Worm (Caenorhabditis elegans) whole organism, young adult: Measurements from ENCODE around the gene W04G3.12.

Experiments used
- B0019.2 ChIP-seq: fragments of 200-800 bp; sonication (Bioruptor generic); conservative IDR thresholded peaks from 2 replicates; pipeline ENCODE4 v1.3.6; 2022; ENCODE audit warnings: missing genetic modification reagents, missing genetic modification characterization, missing compliant biosample characterization
- B0336.3 ChIP-seq: fragments of 200-800 bp; sonication (Bioruptor generic); IDR thresholded peaks from 2 replicates; pipeline ENCODE4 v1.3.6; 2022; ENCODE audit warnings: missing genetic modification characterization, missing compliant biosample characterization
- F22D6.2 ChIP-seq: sonication (generic microtip); optimal IDR thresholded peaks from 2 replicates; lab custom pipeline; 2016; ENCODE audit warnings: mild to moderate bottlenecking, missing genetic modification characterization, missing compliant biosample characterization
- F33H1.4 ChIP-seq: fragments of 200-800 bp; sonication (Bioruptor generic); IDR thresholded peaks from 2 replicates; pipeline ENCODE4 v1.3.6; 2022; ENCODE audit warnings: missing genetic modification reagents, missing genetic modification characterization, missing compliant biosample characterization
- F49E8.2 ChIP-seq: sonication (generic microtip); optimal IDR thresholded peaks from 3 replicates; lab custom pipeline; 2017; ENCODE audit warnings: missing genetic modification characterization, mild to moderate bottlenecking, missing compliant biosample characterization, antibody characterized with exemption, moderate library complexity; ENCODE audit not compliant: insufficient read depth
- K11D2.4 ChIP-seq: fragments of 200-800 bp; sonication (Bioruptor generic); IDR thresholded peaks from 2 replicates; pipeline ENCODE4 v1.3.6; 2022; ENCODE audit warnings: missing genetic modification reagents, missing genetic modification characterization, missing compliant biosample characterization
- Y53F4B.3 ChIP-seq: fragments of 200-800 bp; sonication (Bioruptor generic); IDR thresholded peaks from 2 replicates; pipeline ENCODE4 v1.3.6; 2022; ENCODE audit warnings: missing genetic modification reagents, missing genetic modification characterization, missing compliant biosample characterization
- Y95B8A.8 ChIP-seq: fragments of 200-800 bp; sonication (Bioruptor generic); IDR thresholded peaks from 2 replicates; pipeline ENCODE4 v1.3.6; 2022; ENCODE audit warnings: missing genetic modification reagents, missing genetic modification characterization, missing compliant biosample characterization
- aptf-3 ChIP-seq: fragments of 200-800 bp; sonication (Bioruptor generic); IDR thresholded peaks from 2 replicates; pipeline ENCODE4 v1.3.6; 2022; ENCODE audit warnings: missing genetic modification characterization, missing compliant biosample characterization
- bed-1 ChIP-seq: fragments of 200-800 bp; sonication (Bioruptor generic); IDR thresholded peaks from 2 replicates; pipeline ENCODE4 v1.3.6; 2022; ENCODE audit warnings: missing genetic modification reagents, missing genetic modification characterization, missing compliant biosample characterization
- cebp-1 ChIP-seq, 2 experiments: fragments of 200-800 bp in 1 of 2; sonication (Bioruptor generic) in 1 of 2; sonication (generic microtip) in 1 of 2; IDR thresholded peaks in 1 of 2; optimal IDR thresholded peaks in 1 of 2; 2 replicates each; pipeline versions ENCODE4 v1.3.6 to Lab custom; 2017 to 2022; ENCODE audit warnings: missing compliant biosample characterization in 2 of 2, missing genetic modification characterization in 2 of 2, mild to moderate bottlenecking in 1 of 2, missing genetic modification reagents in 1 of 2, moderate library complexity in 1 of 2
- ceh-100 ChIP-seq: fragments of 200-800 bp; sonication (Bioruptor generic); IDR thresholded peaks from 2 replicates; pipeline ENCODE4 v1.3.6; 2022; ENCODE audit warnings: missing genetic modification reagents, missing genetic modification characterization, missing compliant biosample characterization
- dox-1 ChIP-seq: fragments of 200-800 bp; sonication (Bioruptor generic); IDR thresholded peaks from 2 replicates; pipeline ENCODE4 v1.3.6; 2022; ENCODE audit warnings: missing genetic modification reagents, missing genetic modification characterization, missing compliant biosample characterization
- dpl-1 ChIP-seq: fragments of 150-350 bp; optimal IDR thresholded peaks from 2 replicates; lab custom pipeline; 2014; ENCODE audit warnings: missing biosample characterization, missing genetic modification reagents, missing genetic modification characterization
- hlh-12 ChIP-seq: sonication (generic microtip); optimal IDR thresholded peaks from 2 replicates; lab custom pipeline; 2016; ENCODE audit warnings: missing genetic modification characterization, missing compliant biosample characterization
- hmg-1.2 ChIP-seq: fragments of 200-800 bp; sonication (Bioruptor generic); IDR thresholded peaks from 2 replicates; pipeline ENCODE4 v1.3.6; 2022; ENCODE audit warnings: missing genetic modification reagents, missing genetic modification characterization, missing compliant biosample characterization
- lag-1 ChIP-seq: fragments of 200-800 bp; sonication (Bioruptor generic); IDR thresholded peaks from 2 replicates; pipeline ENCODE4 v1.3.6; 2022; ENCODE audit warnings: missing genetic modification reagents, missing genetic modification characterization, missing compliant biosample characterization
- let-526 ChIP-seq: fragments of 200-800 bp; sonication (Bioruptor generic); IDR thresholded peaks from 2 replicates; pipeline ENCODE4 v1.3.6; 2022; ENCODE audit warnings: missing genetic modification reagents, missing genetic modification characterization, missing compliant biosample characterization
- let-607 ChIP-seq, 2 experiments: fragments of 200-800 bp in 1 of 2; sonication (Bioruptor generic) in 1 of 2; sonication (generic microtip) in 1 of 2; optimal IDR thresholded peaks; 2 replicates each; lab custom pipeline; 2016 to 2018; ENCODE audit warnings: mild to moderate bottlenecking in 2 of 2, missing compliant biosample characterization in 2 of 2, missing genetic modification characterization in 2 of 2, moderate library complexity in 2 of 2, missing genotype in 1 of 2
- lin-35 ChIP-seq, 3 experiments: fragments of 150-350 bp in 2 of 3; sonication (generic microtip) in 1 of 3; optimal IDR thresholded peaks; 2 replicates each; lab custom pipeline; 2014 to 2018; ENCODE audit warnings: missing biosample characterization in 3 of 3, missing genetic modification characterization in 3 of 3, missing genetic modification reagents in 3 of 3
- lin-40 ChIP-seq: sonication (generic microtip); optimal IDR thresholded peaks from 2 replicates; lab custom pipeline; 2016; ENCODE audit warnings: missing genetic modification characterization, mild to moderate bottlenecking, missing compliant biosample characterization, missing genotype, missing genetic modification reagents
- nfya-1 ChIP-seq: sonication (generic microtip); optimal IDR thresholded peaks from 2 replicates; lab custom pipeline; 2017; ENCODE audit warnings: antibody characterized with exemption, missing compliant biosample characterization, missing genetic modification characterization, borderline replicate concordance; ENCODE audit not compliant: insufficient read depth
- nfya-2 ChIP-seq: fragments of 200-800 bp; sonication (Bioruptor generic); IDR thresholded peaks from 2 replicates; pipeline ENCODE4 v1.3.6; 2022; ENCODE audit warnings: missing genetic modification reagents, missing genetic modification characterization, missing compliant biosample characterization
- nhr-80 ChIP-seq: sonication (generic microtip); optimal IDR thresholded peaks from 2 replicates; lab custom pipeline; 2016; ENCODE audit warnings: missing genetic modification characterization, missing compliant biosample characterization
- pha-4 ChIP-seq: fragments of 150-350 bp; sonication (generic microtip); optimal IDR thresholded peaks from 2 replicates; lab custom pipeline; 2014; ENCODE audit warnings: missing biosample characterization, missing genetic modification reagents, missing genetic modification characterization
- sdz-38 ChIP-seq: sonication (generic microtip); optimal IDR thresholded peaks from 2 replicates; lab custom pipeline; 2016; ENCODE audit warnings: missing genotype, missing genetic modification characterization, missing compliant biosample characterization
- sea-2 ChIP-seq: fragments of 200-800 bp; sonication (Bioruptor generic); IDR thresholded peaks from 2 replicates; pipeline ENCODE4 v1.3.6; 2022; ENCODE audit warnings: missing genetic modification characterization, missing compliant biosample characterization
- somi-1 ChIP-seq: fragments of 200-800 bp; sonication (Bioruptor generic); optimal IDR thresholded peaks from 2 replicates; lab custom pipeline; 2018; ENCODE audit warnings: mild to moderate bottlenecking, missing genetic modification characterization, missing compliant biosample characterization
- sptf-2 ChIP-seq: fragments of 200-800 bp; sonication (Bioruptor generic); optimal IDR thresholded peaks from 2 replicates; lab custom pipeline; 2018; ENCODE audit warnings: mild to moderate bottlenecking, missing genetic modification characterization, missing compliant biosample characterization
- unc-62 ChIP-seq: fragments of 150-350 bp; optimal IDR thresholded peaks from 2 replicates; lab custom pipeline; 2014; ENCODE audit warnings: missing biosample characterization, missing genetic modification reagents, missing genetic modification characterization
- ztf-18 ChIP-seq: sonication (generic microtip); optimal IDR thresholded peaks from 2 replicates; lab custom pipeline; 2016; ENCODE audit warnings: missing genotype, mild to moderate bottlenecking, missing genetic modification characterization, missing compliant biosample characterization
- ztf-22 ChIP-seq: fragments of 200-800 bp; sonication (Bioruptor generic); optimal IDR thresholded peaks from 2 replicates; lab custom pipeline; 2018; ENCODE audit warnings: mild to moderate bottlenecking, missing genetic modification characterization, moderate library complexity, missing compliant biosample characterization
- ztf-25 ChIP-seq: fragments of 200-800 bp; sonication (Bioruptor generic); IDR thresholded peaks from 2 replicates; pipeline ENCODE4 v1.3.6; 2022; ENCODE audit warnings: missing genetic modification reagents, missing genetic modification characterization, missing compliant biosample characterization

Gene W04G3.12

DNA sequence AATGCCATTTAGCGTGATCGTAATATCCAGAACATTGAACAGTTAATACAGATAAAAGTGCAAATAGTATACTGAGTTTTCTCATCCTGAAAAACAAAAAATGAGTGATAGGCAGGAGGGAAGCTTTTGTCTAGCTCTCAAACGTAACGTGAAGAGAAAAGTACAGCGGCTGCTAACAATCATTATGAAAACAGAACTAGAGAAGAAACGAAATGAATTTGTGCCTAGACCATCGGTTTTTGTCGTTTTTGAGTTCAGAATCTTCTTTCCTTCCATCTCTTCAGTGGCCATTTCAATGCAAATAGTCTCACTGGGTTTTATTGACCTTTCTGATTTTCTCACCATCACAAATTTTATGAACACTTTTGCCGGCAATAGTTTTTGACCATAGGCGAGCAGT is 8.6 kb upstream of the W04G3.12 start, which contains the start of gene W04G3.7:
TSS of gene W04G3.7 (minus strand) at position 101 of the 400 bp plus-strand sequence.
- TF ChIP-seq cebp-1 (GFP tag; IDR thresholded peaks at IDR 0.05; lab: Robert Waterston, UW) (no peak), cebp-1 (tag; optimal IDR thresholded peaks at IDR 0.05; lab: Kevin White, UChicago) (no peak), B0336.3 (GFP tag; lab: Robert Waterston, UW) (no peak), ceh-100 (GFP tag; lab: Robert Waterston, UW) (no peak), lag-1 (no peak), F22D6.2 (no peak), bed-1 (GFP tag; lab: Robert Waterston, UW) (no peak), let-607 (tag; optimal IDR thresholded peaks at IDR 0.05; lab: Kevin White, UChicago) (no peak), nfya-2 (no peak), dox-1 (no peak), dpl-1 (no peak), sea-2 (GFP tag; lab: Robert Waterston, UW) (no peak), F49E8.2 (tag; lab: Kevin White, UChicago) (no peak), sdz-38 (no peak), unc-62 (GFP tag; lab: Kevin White, UChicago) (no peak), ztf-22 (GFP tag; lab: Kevin White, UChicago) (no peak), K11D2.4 (GFP tag; lab: Robert Waterston, UW) (no peak), hmg-1.2 (GFP tag; lab: Robert Waterston, UW) (no peak), ztf-18 (tag; lab: Kevin White, UChicago) (no peak), nhr-80 (tag; lab: Kevin White, UChicago) (no peak), Y53F4B.3 (GFP tag; lab: Robert Waterston, UW) (no peak)

DNA sequence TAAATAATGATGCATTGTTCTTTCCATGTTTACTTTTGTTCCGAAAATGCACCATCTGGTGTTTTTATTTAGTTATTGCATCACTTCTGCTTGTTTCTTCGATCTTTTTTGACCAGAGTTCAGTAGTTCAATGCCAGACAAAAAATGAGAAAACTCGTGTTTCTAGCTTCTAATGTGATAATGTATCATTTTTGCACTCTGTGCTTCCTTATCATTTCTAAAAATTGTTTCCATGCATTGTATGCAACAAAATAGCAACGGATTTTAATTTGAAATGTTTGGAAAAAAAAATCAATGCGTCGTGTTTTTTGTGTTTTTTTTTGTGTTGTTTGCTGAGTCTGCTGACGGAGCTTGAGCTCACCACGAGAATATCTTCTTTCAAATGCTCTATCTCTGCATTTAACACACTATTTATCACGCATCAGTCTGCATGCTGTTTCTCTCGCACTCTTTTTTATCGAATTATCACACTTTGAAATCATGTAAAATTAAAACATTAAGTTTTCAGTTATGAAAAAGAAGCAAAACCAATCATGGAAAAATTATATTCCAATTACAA is 3.6 kb upstream of the W04G3.12 start, which contains the start of gene sulp-7:
TSS of gene sulp-7 (plus strand) at position 509 of the 559 bp plus-strand sequence.
- TF ChIP-seq nfya-1 = no peak
- no peak for TF ChIP-seq somi-1 (GFP tag; lab: Kevin White, UChicago)
- TF ChIP-seq B0019.2 = no peak
- peak; percentile 35 for TF ChIP-seq nhr-80 (tag; lab: Kevin White, UChicago)

DNA sequence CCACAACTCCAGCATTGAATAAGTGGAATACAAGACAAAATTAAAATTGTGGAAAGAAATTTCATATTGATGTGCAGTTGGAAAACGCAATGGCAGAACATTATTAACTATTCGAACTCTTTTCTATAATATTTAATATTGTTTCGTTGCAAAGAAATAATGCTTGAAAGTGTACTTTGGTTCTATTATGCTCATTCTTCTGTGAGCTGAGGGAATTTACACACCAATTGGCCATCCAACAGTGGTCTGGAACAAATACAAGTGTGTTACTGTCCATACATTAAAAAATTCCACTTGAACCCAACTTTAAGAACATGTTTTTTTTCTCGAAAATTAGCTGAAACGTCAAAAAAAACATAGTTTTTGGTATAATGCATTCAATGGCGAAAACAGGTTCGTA is 3.1 kb upstream of the W04G3.12 start, which contains the start of gene W04G3.13:
TSS of gene W04G3.13 (minus strand) at position 101 of the 400 bp plus-strand sequence.
- no peak for TF ChIP-seq lin-40
- TF ChIP-seq F49E8.2 (tag; lab: Kevin White, UChicago) = no peak
- TF ChIP-seq sptf-2 = no peak
- no peak for TF ChIP-seq dox-1
- TF ChIP-seq cebp-1 (GFP tag; IDR thresholded peaks at IDR 0.05; lab: Robert Waterston, UW) = no peak
- TF ChIP-seq cebp-1 (tag; optimal IDR thresholded peaks at IDR 0.05; lab: Kevin White, UChicago) = no peak
- no peak for TF ChIP-seq sea-2 (GFP tag; lab: Robert Waterston, UW)
- TF ChIP-seq hlh-12 (tag; lab: Kevin White, UChicago) = no peak
- no peak for TF ChIP-seq bed-1 (GFP tag; lab: Robert Waterston, UW)
- no peak for TF ChIP-seq ztf-25 (GFP tag; lab: Robert Waterston, UW)
- no peak for TF ChIP-seq aptf-3 (GFP tag; lab: Robert Waterston, UW)
- no peak for TF ChIP-seq F33H1.4 (GFP tag; lab: Robert Waterston, UW)
- no peak for TF ChIP-seq let-526 (GFP tag; lab: Robert Waterston, UW)
- no peak for TF ChIP-seq Y53F4B.3 (GFP tag; lab: Robert Waterston, UW)
- no peak for TF ChIP-seq pha-4 (tag; lab: Kevin White, UChicago)
- TF ChIP-seq lin-35 (GFP tag; optimal IDR thresholded peaks at IDR 0.05; lab: Kevin White, UChicago) = no peak
- TF ChIP-seq Y95B8A.8 (GFP tag; lab: Robert Waterston, UW) = no peak
